Worm (Caenorhabditis elegans) whole organism, L4 larva: ENCODE data around the gene mig-21.

Experiments
- D1046.2 ChIP-seq: fragments of 200-800 bp; sonication (Bioruptor generic); IDR thresholded peaks from 2 replicates; pipeline ENCODE4 v1.3.6; 2022; ENCODE audit warnings: missing genetic modification characterization, missing compliant biosample characterization
- F10B5.3 ChIP-seq: sonication (generic microtip); optimal IDR thresholded peaks from 2 replicates; lab custom pipeline; 2016; ENCODE audit warnings: mild to moderate bottlenecking, missing genetic modification characterization, missing compliant biosample characterization
- F37D6.2 ChIP-seq: sonication (generic microtip); optimal IDR thresholded peaks from 2 replicates; lab custom pipeline; 2016; ENCODE audit warnings: mild to moderate bottlenecking, missing genetic modification characterization, missing compliant biosample characterization
- F44E2.7 ChIP-seq: fragments of 200-800 bp; sonication (Bioruptor generic); IDR thresholded peaks from 2 replicates; pipeline ENCODE4 v2.1.2; 2022; ENCODE audit warnings: missing genetic modification characterization, missing compliant biosample characterization
- T20F7.1 ChIP-seq: fragments of 200-800 bp; sonication (Bioruptor generic); optimal IDR thresholded peaks from 2 replicates; lab custom pipeline; 2018; ENCODE audit warnings: mild to moderate bottlenecking, missing genetic modification characterization, missing compliant biosample characterization
- ama-1 ChIP-seq: fragments of 150-350 bp; optimal IDR thresholded peaks from 2 replicates; lab custom pipeline; 2014; ENCODE audit warnings: inconsistent platforms, mixed read lengths
- attf-4 ChIP-seq: sonication (generic microtip); optimal IDR thresholded peaks from 3 replicates; lab custom pipeline; 2017; ENCODE audit warnings: missing biosample characterization, missing genetic modification characterization
- ceh-20 ChIP-seq: fragments of 200-800 bp; sonication (Bioruptor generic); IDR thresholded peaks from 2 replicates; pipeline ENCODE4 v1.3.6; 2022; ENCODE audit warnings: missing genetic modification reagents, missing genetic modification characterization, missing compliant biosample characterization
- ceh-32 ChIP-seq: sonication (generic microtip); optimal IDR thresholded peaks from 2 replicates; lab custom pipeline; 2016; ENCODE audit warnings: mild to moderate bottlenecking, missing genetic modification characterization, missing compliant biosample characterization; ENCODE audit not compliant: poor library complexity
- ceh-44 ChIP-seq: fragments of 200-800 bp; sonication (Bioruptor generic); IDR thresholded peaks from 2 replicates; pipeline ENCODE4 v1.3.6; 2022; ENCODE audit warnings: missing genetic modification reagents, missing genetic modification characterization, missing compliant biosample characterization
- ceh-62 ChIP-seq: sonication (generic microtip); optimal IDR thresholded peaks from 2 replicates; lab custom pipeline; 2017; ENCODE audit warnings: missing biosample characterization, missing genetic modification characterization
- daf-12 ChIP-seq: fragments of 150-350 bp; optimal IDR thresholded peaks from 2 replicates; lab custom pipeline; 2014; ENCODE audit warnings: missing biosample characterization, missing genetic modification reagents, missing genetic modification characterization
- daf-16 ChIP-seq, 3 experiments: sonication (generic microtip); optimal IDR thresholded peaks; 2 replicates each; lab custom pipeline; 2016 to 2017; ENCODE audit warnings: missing genetic modification characterization in 3 of 3, missing genetic modification reagents in 3 of 3, mild to moderate bottlenecking in 2 of 3, missing compliant biosample characterization in 2 of 3, missing biosample characterization in 1 of 3, moderate library complexity in 1 of 3
- daf-8 ChIP-seq: fragments of 200-800 bp; sonication (Bioruptor generic); IDR thresholded peaks from 2 replicates; pipeline ENCODE4 v1.3.6; 2022; ENCODE audit warnings: missing genetic modification characterization, missing compliant biosample characterization
- dmd-6 ChIP-seq: fragments of 200-800 bp; sonication (Bioruptor generic); IDR thresholded peaks from 2 replicates; pipeline ENCODE4 v1.3.6; 2022; ENCODE audit warnings: missing genetic modification reagents, missing genetic modification characterization, missing compliant biosample characterization
- dmd-8 ChIP-seq: fragments of 200-800 bp; sonication (Bioruptor generic); IDR thresholded peaks from 2 replicates; pipeline ENCODE4 v1.3.6; 2022; ENCODE audit warnings: missing genetic modification characterization, missing compliant biosample characterization
- dmd-9 ChIP-seq: fragments of 200-800 bp; sonication (Bioruptor generic); IDR thresholded peaks from 2 replicates; pipeline ENCODE4 v1.3.6; 2022; ENCODE audit warnings: missing genetic modification reagents, missing genetic modification characterization, missing compliant biosample characterization
- duxl-1 ChIP-seq: sonication (generic microtip); optimal IDR thresholded peaks from 2 replicates; lab custom pipeline; 2016; ENCODE audit warnings: mild to moderate bottlenecking, missing genetic modification characterization, moderate library complexity, missing compliant biosample characterization; ENCODE audit not compliant: poor library complexity
- dve-1 ChIP-seq: sonication (generic microtip); optimal IDR thresholded peaks from 2 replicates; lab custom pipeline; 2017; ENCODE audit warnings: antibody characterized with exemption, mild to moderate bottlenecking, missing genetic modification characterization, missing compliant biosample characterization; ENCODE audit not compliant: insufficient read depth
- egl-27 ChIP-seq: sonication (generic microtip); optimal IDR thresholded peaks from 3 replicates; lab custom pipeline; 2017; ENCODE audit warnings: missing biosample characterization, missing genetic modification reagents, missing genetic modification characterization
- hif-1 ChIP-seq, 2 experiments: sonication (generic microtip); optimal IDR thresholded peaks; 2 replicates each; lab custom pipeline; 2016 to 2017; ENCODE audit warnings: missing compliant biosample characterization in 2 of 2, missing genetic modification characterization in 2 of 2, missing genetic modification reagents in 2 of 2, missing genotype in 2 of 2, mild to moderate bottlenecking in 1 of 2
- hlh-11 ChIP-seq: fragments of 200-800 bp; sonication (Bioruptor generic); optimal IDR thresholded peaks from 2 replicates; lab custom pipeline; 2018; ENCODE audit warnings: mild to moderate bottlenecking, missing genetic modification characterization, missing compliant biosample characterization
- hlh-30 ChIP-seq: sonication (generic microtip); optimal IDR thresholded peaks from 2 replicates; lab custom pipeline; 2017; ENCODE audit warnings: antibody characterized with exemption, mild to moderate bottlenecking, missing genetic modification characterization, missing compliant biosample characterization; ENCODE audit not compliant: insufficient read depth
- hmg-1.1 ChIP-seq: fragments of 200-800 bp; sonication (Bioruptor generic); IDR thresholded peaks from 2 replicates; pipeline ENCODE4 v1.3.6; 2022; ENCODE audit warnings: missing genetic modification reagents, missing genetic modification characterization, missing compliant biosample characterization
- jun-1 ChIP-seq: fragments of 150-350 bp; optimal IDR thresholded peaks from 2 replicates; lab custom pipeline; 2014; ENCODE audit warnings: missing biosample characterization, missing genetic modification reagents, missing genetic modification characterization
- lin-13 ChIP-seq: fragments of 150-350 bp; optimal IDR thresholded peaks from 2 replicates; lab custom pipeline; 2014; ENCODE audit warnings: missing biosample characterization, missing genetic modification reagents, missing genetic modification characterization
- lin-39 ChIP-seq: fragments of 150-350 bp; optimal IDR thresholded peaks from 2 replicates; lab custom pipeline; 2014; ENCODE audit warnings: missing biosample characterization, missing genetic modification reagents, missing genetic modification characterization
- lir-3 ChIP-seq: sonication (generic microtip); optimal IDR thresholded peaks from 2 replicates; lab custom pipeline; 2016; ENCODE audit warnings: mild to moderate bottlenecking, missing genetic modification characterization, missing compliant biosample characterization
- lsy-2 ChIP-seq, 2 experiments: fragments of 150-350 bp in 1 of 2; sonication (generic microtip) in 1 of 2; optimal IDR thresholded peaks; 2 replicates each; lab custom pipeline; 2014 to 2017; ENCODE audit warnings: missing biosample characterization in 2 of 2, missing genetic modification characterization in 2 of 2
- madf-9 ChIP-seq: fragments of 200-800 bp; sonication (Bioruptor generic); conservative IDR thresholded peaks from 2 replicates; pipeline ENCODE4 v1.3.6; 2022; ENCODE audit warnings: missing genetic modification reagents, missing genetic modification characterization, missing compliant biosample characterization
- mdt-29 ChIP-seq: fragments of 200-800 bp; sonication (Bioruptor generic); IDR thresholded peaks from 2 replicates; pipeline ENCODE4 v1.3.6; 2022; ENCODE audit warnings: missing genetic modification reagents, missing genetic modification characterization, missing compliant biosample characterization
- mxl-3 ChIP-seq: fragments of 200-800 bp; sonication (Bioruptor generic); optimal IDR thresholded peaks from 2 replicates; lab custom pipeline; 2018; ENCODE audit warnings: mild to moderate bottlenecking, missing genetic modification characterization, missing compliant biosample characterization
- nhr-102 ChIP-seq: sonication (generic microtip); optimal IDR thresholded peaks from 2 replicates; lab custom pipeline; 2016; ENCODE audit warnings: mild to moderate bottlenecking, missing genetic modification characterization, moderate library complexity, missing compliant biosample characterization
- nhr-41 ChIP-seq: fragments of 200-800 bp; sonication (Bioruptor generic); IDR thresholded peaks from 2 replicates; pipeline ENCODE4 v1.3.6; 2022; ENCODE audit warnings: missing genetic modification reagents, missing genetic modification characterization, missing compliant biosample characterization
- nhr-42 ChIP-seq: fragments of 200-800 bp; sonication (Bioruptor generic); IDR thresholded peaks from 2 replicates; pipeline ENCODE4 v1.3.6; 2022; ENCODE audit warnings: missing genetic modification characterization, missing compliant biosample characterization
- nhr-6 ChIP-seq: fragments of 150-350 bp; optimal IDR thresholded peaks from 2 replicates; lab custom pipeline; 2014; ENCODE audit warnings: missing biosample characterization, missing genetic modification characterization
- pqm-1 ChIP-seq: sonication (generic microtip); optimal IDR thresholded peaks from 2 replicates; lab custom pipeline; 2017; ENCODE audit warnings: missing biosample characterization, missing genetic modification characterization
- rbr-2 ChIP-seq: sonication (generic microtip); optimal IDR thresholded peaks from 2 replicates; lab custom pipeline; 2016; ENCODE audit warnings: missing genotype, missing genetic modification characterization, missing compliant biosample characterization
- saeg-2 ChIP-seq: fragments of 200-800 bp; sonication (Bioruptor generic); IDR thresholded peaks from 2 replicates; pipeline ENCODE4 v1.3.6; 2022; ENCODE audit warnings: missing genetic modification reagents, missing genetic modification characterization, missing compliant biosample characterization
- sdz-12 ChIP-seq: fragments of 200-800 bp; sonication (Bioruptor generic); optimal IDR thresholded peaks from 2 replicates; lab custom pipeline; 2018; ENCODE audit warnings: mild to moderate bottlenecking, missing genetic modification characterization, missing compliant biosample characterization
- skn-1 ChIP-seq: fragments of 150-350 bp; optimal IDR thresholded peaks from 2 replicates; lab custom pipeline; 2014; ENCODE audit warnings: missing biosample characterization, missing genetic modification characterization
- tag-97 ChIP-seq: fragments of 200-800 bp; sonication (Bioruptor generic); IDR thresholded peaks from 2 replicates; pipeline ENCODE4 v1.3.6; 2022; ENCODE audit warnings: missing genetic modification characterization, missing compliant biosample characterization
- unc-62 ChIP-seq, 3 experiments: fragments of 150-350 bp in 1 of 3; sonication (generic microtip); optimal IDR thresholded peaks in 2 of 3; peaks in 1 of 3; 1 replicate in 1 of 3; 2 replicates in 2 of 3; lab custom pipeline; 2014 to 2017; ENCODE audit warnings: missing biosample characterization in 3 of 3, missing genetic modification characterization in 3 of 3, missing genetic modification reagents in 3 of 3, missing genotype in 1 of 3
- zfp-3 ChIP-seq: fragments of 200-800 bp; sonication (Bioruptor generic); conservative IDR thresholded peaks from 2 replicates; pipeline ENCODE4 v1.3.6; 2022; ENCODE audit warnings: missing genetic modification reagents, missing genetic modification characterization, missing compliant biosample characterization
- zip-2 ChIP-seq: fragments of 150-350 bp; optimal IDR thresholded peaks from 2 replicates; lab custom pipeline; 2014; ENCODE audit warnings: missing biosample characterization, missing genetic modification characterization
- ztf-11 ChIP-seq: fragments of 150-350 bp; optimal IDR thresholded peaks from 2 replicates; lab custom pipeline; 2014; ENCODE audit warnings: missing biosample characterization, missing genetic modification characterization
- ztf-7 ChIP-seq: fragments of 150-350 bp; optimal IDR thresholded peaks from 2 replicates; lab custom pipeline; 2014; ENCODE audit warnings: missing biosample characterization, missing genetic modification characterization

The mig-21 gene

ce11 chrIII:5917365-5917958 lies 39.3 kb upstream of the mig-21 start (continued):
- TF ChIP-seq daf-16 (GFP tag; optimal IDR thresholded peaks at IDR 0.05; lab: Kevin White, UChicago) (no peak), daf-16 (tag; optimal IDR thresholded peaks at IDR 0.05; lab: Kevin White, UChicago) (peak; percentile 96), ceh-62 (tag; lab: Kevin White, UChicago) (no peak), lsy-2 (tag; optimal IDR thresholded peaks at IDR 0.05; lab: Kevin White, UChicago) (peak in 1 of 2 experiments; percentile 35), dmd-6 (GFP tag; lab: Robert Waterston, UW) (peak; percentile 13; the same call in 1 of the 2 replicates), unc-62 (GFP tag; optimal IDR thresholded peaks at IDR 0.05 in 1 of 2; lab: Kevin White, UChicago) (peak in 1 of 2 experiments; percentile 84), unc-62 (tag; optimal IDR thresholded peaks at IDR 0.05; lab: Kevin White, UChicago) (no peak), mxl-3 (GFP tag; lab: Kevin White, UChicago) (peak; percentile 31), egl-27 (tag; lab: Kevin White, UChicago) (no peak), ztf-7 (tag; lab: Kevin White, UChicago) (no peak), skn-1 (no peak), ama-1 (lab: Kevin White, UChicago) (peak; percentile 63), ceh-44 (GFP tag; lab: Robert Waterston, UW) (no peak), zip-2 (tag; lab: Kevin White, UChicago) (peak; percentile 62), attf-4 (tag; lab: Kevin White, UChicago) (no peak), lin-39 (tag; lab: Kevin White, UChicago) (no peak), nhr-42 (GFP tag; lab: Robert Waterston, UW) (0 out of 2 replicates have a peak, but pooled peaks have one; percentile 39), pqm-1 (tag; lab: Kevin White, UChicago) (peak; percentile 88), duxl-1 (tag; lab: Kevin White, UChicago) (peak; percentile 24), lir-3 (tag; lab: Kevin White, UChicago) (no peak), lin-13 (GFP tag; lab: Kevin White, UChicago) (peak; percentile 58), nhr-102 (peak; percentile 62)

ce11 chrIII:5915926-5916325 lies 37.7 kb upstream of the mig-21 start:
- TF ChIP-seq dmd-8: no peak
- no peak for TF ChIP-seq madf-9 (GFP tag; lab: Robert Waterston, UW)
- no peak for TF ChIP-seq daf-12
- TF ChIP-seq hmg-1.1 (GFP tag; lab: Robert Waterston, UW): no peak
- no peak for TF ChIP-seq saeg-2 (GFP tag; lab: Robert Waterston, UW)
- TF ChIP-seq ceh-20 (GFP tag; lab: Robert Waterston, UW): no peak
- no peak for TF ChIP-seq F10B5.3 (tag; lab: Kevin White, UChicago)
- TF ChIP-seq rbr-2: no peak
- TF ChIP-seq F37D6.2 (tag; lab: Kevin White, UChicago): no peak
- TF ChIP-seq pqm-1 (tag; lab: Kevin White, UChicago): peak; percentile 95
- no peak for TF ChIP-seq mdt-29 (GFP tag; lab: Robert Waterston, UW)
- TF ChIP-seq hif-1 (tag; optimal IDR thresholded peaks at IDR 0.05; lab: Kevin White, UChicago): no peak
- no peak for TF ChIP-seq daf-8 (GFP tag; lab: Robert Waterston, UW)
- TF ChIP-seq F44E2.7 (GFP tag; lab: Robert Waterston, UW): no peak
- peak; percentile 59 for TF ChIP-seq hlh-11
- TF ChIP-seq nhr-41 (GFP tag; lab: Robert Waterston, UW): no peak
- no peak for TF ChIP-seq daf-16 (GFP tag; optimal IDR thresholded peaks at IDR 0.05; lab: Kevin White, UChicago)
- peak; percentile 57 for TF ChIP-seq daf-16 (tag; optimal IDR thresholded peaks at IDR 0.05; lab: Kevin White, UChicago)
- TF ChIP-seq ceh-44 (GFP tag; lab: Robert Waterston, UW): no peak
- peak; percentile 64 for TF ChIP-seq dmd-6 (GFP tag; lab: Robert Waterston, UW)
- no peak for TF ChIP-seq ztf-11 (tag; lab: Kevin White, UChicago)
- TF ChIP-seq skn-1: no peak
- TF ChIP-seq tag-97 (GFP tag; lab: Robert Waterston, UW): no peak
- no peak for TF ChIP-seq nhr-102
- no peak for TF ChIP-seq hlh-30
- no peak for TF ChIP-seq dmd-9 (GFP tag; lab: Robert Waterston, UW)
- no peak for TF ChIP-seq lin-13 (GFP tag; lab: Kevin White, UChicago)
- TF ChIP-seq sdz-12 (GFP tag; lab: Kevin White, UChicago): no peak
- no peak for TF ChIP-seq D1046.2
- no peak for TF ChIP-seq zfp-3 (GFP tag; lab: Robert Waterston, UW)
- no peak for TF ChIP-seq ceh-62 (tag; lab: Kevin White, UChicago)
- peak; percentile 67 for TF ChIP-seq dve-1 (tag; lab: Kevin White, UChicago)
- no peak for TF ChIP-seq jun-1
- TF ChIP-seq ceh-32 (tag; lab: Kevin White, UChicago): no peak
- no peak for TF ChIP-seq T20F7.1 (GFP tag; lab: Kevin White, UChicago)
- TF ChIP-seq nhr-6 (tag; lab: Kevin White, UChicago): peak; percentile 33
